Worm (Caenorhabditis elegans) whole organism, L4/young adult: ENCODE data around the gene let-721.

Experiments used
- W03F9.2 ChIP-seq: fragments of 150-350 bp; optimal IDR thresholded peaks from 2 replicates; lab custom pipeline; 2014; ENCODE audit warnings: missing biosample characterization, missing genetic modification characterization
- dao-5 ChIP-seq: sonication (generic microtip); optimal IDR thresholded peaks from 2 replicates; lab custom pipeline; 2016; ENCODE audit warnings: missing genotype, missing genetic modification characterization, moderate library complexity, missing compliant biosample characterization
- him-1 ChIP-seq: sonication (generic microtip); optimal IDR thresholded peaks from 2 replicates; lab custom pipeline; 2016; ENCODE audit warnings: missing genotype, missing genetic modification reagents, missing genetic modification characterization, missing compliant biosample characterization

DNA sequence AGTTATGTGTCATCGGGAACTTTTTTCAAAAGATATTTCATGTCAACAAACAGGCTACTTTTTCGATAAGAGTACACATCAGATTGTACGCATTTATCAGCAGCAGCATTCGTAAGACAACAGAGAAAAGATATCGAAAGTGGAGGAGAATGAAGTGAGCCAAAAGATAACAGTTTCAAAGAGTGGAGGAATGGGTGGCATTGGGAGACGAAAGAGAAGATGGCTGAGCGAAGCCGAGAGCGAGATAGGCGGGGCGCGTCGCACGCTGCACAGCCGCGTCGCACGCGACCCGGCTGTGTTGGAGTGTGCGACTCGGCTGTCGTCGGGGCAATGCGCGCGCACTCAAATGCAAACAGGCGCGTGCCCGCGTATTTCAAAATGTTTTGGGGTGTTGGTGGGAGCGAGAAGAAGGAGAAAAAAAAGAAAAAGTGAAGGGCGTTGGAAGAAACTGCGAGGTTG, 17.4 kb upstream of the let-721 start:
- TF ChIP-seq him-1 (tag; lab: Kevin White, UChicago) = peak; percentile 21
- peak; percentile 47 for TF ChIP-seq W03F9.2
- no peak for TF ChIP-seq dao-5
